Fruit fly (Drosophila melanogaster) whole organism, pupa: ENCODE data around the gene Spase25.

Experiments used
- CG10348 ChIP-seq: fragments of 200-800 bp; sonication (Bioruptor generic); IDR thresholded peaks from 2 replicates; pipeline ENCODE4 v1.3.6; 2022; ENCODE audit warnings: missing biosample characterization, missing genetic modification characterization
- CG12605 ChIP-seq: fragments of 200-800 bp; sonication (Bioruptor generic); IDR thresholded peaks from 2 replicates; pipeline ENCODE4 v1.3.6; 2022; ENCODE audit warnings: missing biosample characterization, missing genetic modification characterization
- CG13204 ChIP-seq: fragments of 200-800 bp; sonication (Bioruptor generic); optimal IDR thresholded peaks from 2 replicates; lab custom pipeline; 2018; ENCODE audit warnings: missing biosample characterization, mild to moderate bottlenecking, missing genetic modification characterization, moderate library complexity
- CG17806 ChIP-seq: fragments of 200-800 bp; sonication (Bioruptor generic); optimal IDR thresholded peaks from 2 replicates; lab custom pipeline; 2018; ENCODE audit warnings: missing biosample characterization, mild to moderate bottlenecking, missing genetic modification characterization, moderate library complexity
- CG32121 ChIP-seq: fragments of 200-800 bp; sonication (Bioruptor generic); IDR thresholded peaks from 2 replicates; pipeline ENCODE4 v1.3.6; 2022; ENCODE audit warnings: missing biosample characterization, missing genetic modification characterization
- CG8301 ChIP-seq: fragments of 200-800 bp; sonication (Bioruptor generic); optimal IDR thresholded peaks from 2 replicates; lab custom pipeline; 2018; ENCODE audit warnings: missing biosample characterization, mild to moderate bottlenecking, missing genetic modification characterization
- EcR ChIP-seq: fragments of 200-800 bp; sonication (Bioruptor generic); optimal IDR thresholded peaks from 3 replicates; lab custom pipeline; 2019; ENCODE audit warnings: missing biosample characterization, missing genetic modification characterization, mild to moderate bottlenecking, moderate library complexity, missing genetic modification reagents
- Pif1A ChIP-seq: fragments of 200-800 bp; sonication (Bioruptor generic); optimal IDR thresholded peaks from 3 replicates; lab custom pipeline; 2016; ENCODE audit warnings: missing biosample characterization, missing genetic modification characterization
- Pif1B ChIP-seq: fragments of 200-800 bp; sonication (Bioruptor generic); optimal IDR thresholded peaks from 3 replicates; lab custom pipeline; 2016; ENCODE audit warnings: missing biosample characterization, missing genetic modification characterization
- Snoo ChIP-seq: fragments of 200-800 bp; sonication (Bioruptor generic); optimal IDR thresholded peaks from 3 replicates; lab custom pipeline; 2017; ENCODE audit warnings: missing biosample characterization, mild to moderate bottlenecking, missing genetic modification characterization, inconsistent platforms
- fd96Ca ChIP-seq: fragments of 200-800 bp; sonication (Bioruptor generic); IDR thresholded peaks from 3 replicates; pipeline ENCODE4 v1.3.6; 2022; ENCODE audit warnings: missing biosample characterization, missing genetic modification characterization
- gl ChIP-seq: fragments of 200-800 bp; sonication (Bioruptor generic); optimal IDR thresholded peaks from 2 replicates; lab custom pipeline; 2018; ENCODE audit warnings: missing biosample characterization, mild to moderate bottlenecking, missing genetic modification characterization
- rn ChIP-seq: fragments of 200-800 bp; sonication (Bioruptor generic); IDR thresholded peaks from 2 replicates; pipeline ENCODE4 v1.3.6; 2022; ENCODE audit warnings: missing biosample characterization, missing genetic modification characterization

DNA sequence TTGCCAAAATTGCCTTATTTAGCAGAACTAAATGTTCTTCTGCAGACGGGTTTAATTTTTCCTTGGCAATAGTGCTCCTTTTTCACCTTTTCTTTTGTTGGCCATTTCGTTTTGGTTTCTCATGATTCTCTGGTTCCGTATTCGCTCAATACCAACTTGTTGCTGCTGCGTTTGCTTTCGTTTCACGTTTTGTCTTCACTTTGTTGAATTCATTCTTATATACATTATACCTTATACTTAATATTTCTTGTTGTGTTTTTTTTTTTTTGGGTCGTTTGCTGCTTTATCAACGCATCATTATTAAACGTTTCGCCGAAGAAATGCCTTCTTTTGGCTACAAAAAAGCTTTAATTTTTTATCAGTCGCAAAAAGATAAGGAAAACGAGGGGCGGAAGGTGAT is 11.2 kb downstream of the Spase25 start:
- no peak for TF ChIP-seq gl (tag; lab: Kevin White, UChicago)
- TF ChIP-seq CG13204 (GFP tag; lab: Kevin White, UChicago), result no peak
- no peak for TF ChIP-seq rn (GFP tag; lab: Robert Waterston, UW)
- no peak for TF ChIP-seq CG12605
- no peak for TF ChIP-seq CG32121 (GFP tag; lab: Robert Waterston, UW)
- no peak for TF ChIP-seq Pif1A (GFP tag; lab: Kevin White, UChicago)
- no peak for TF ChIP-seq EcR
- TF ChIP-seq CG8301 (tag; lab: Kevin White, UChicago), result no peak
- no peak for TF ChIP-seq Pif1B (GFP tag; lab: Kevin White, UChicago)
- TF ChIP-seq CG17806, result no peak
- TF ChIP-seq Snoo (tag; lab: Kevin White, UChicago), result no peak
- TF ChIP-seq CG10348 (GFP tag; lab: Robert Waterston, UW), result no peak
- TF ChIP-seq fd96Ca (GFP tag; lab: Robert Waterston, UW), result no peak
